Fruit fly (Drosophila melanogaster) whole organism, prepupa: ENCODE results near the gene bip1.
A peak's percentile ranks its signal among the peaks of the same experiment; 100 is the strongest.

Source experiments
- CG10631 ChIP-seq: fragments of 200-800 bp; sonication (Bioruptor generic); optimal IDR thresholded peaks from 2 replicates; lab custom pipeline; 2016; ENCODE audit warnings: missing biosample characterization, missing genetic modification characterization
- CG10669 ChIP-seq: fragments of 200-800 bp; sonication (Bioruptor generic); optimal IDR thresholded peaks from 3 replicates; lab custom pipeline; 2018; ENCODE audit warnings: missing biosample characterization, mild to moderate bottlenecking, missing genetic modification characterization, moderate library complexity
- CG11294 ChIP-seq: fragments of 200-800 bp; sonication (Bioruptor generic); IDR thresholded peaks from 2 replicates; pipeline ENCODE4 v1.3.6; 2022; ENCODE audit warnings: missing biosample characterization, missing genetic modification characterization
- CG11762 ChIP-seq: fragments of 200-800 bp; sonication (Bioruptor generic); optimal IDR thresholded peaks from 3 replicates; lab custom pipeline; 2016; ENCODE audit warnings: missing biosample characterization, missing genetic modification characterization; ENCODE audit not compliant: insufficient read depth
- CG15336 ChIP-seq: fragments of 200-800 bp; sonication (Bioruptor generic); IDR thresholded peaks from 2 replicates; pipeline ENCODE4 v1.3.6; 2022; ENCODE audit warnings: missing biosample characterization, missing genetic modification characterization
- CG1621 ChIP-seq: fragments of 200-800 bp; sonication (Bioruptor generic); optimal IDR thresholded peaks from 3 replicates; lab custom pipeline; 2018; ENCODE audit warnings: missing biosample characterization, mild to moderate bottlenecking, missing genetic modification characterization
- CG16779 ChIP-seq: fragments of 200-800 bp; sonication (Bioruptor generic); optimal IDR thresholded peaks from 3 replicates; lab custom pipeline; 2017; ENCODE audit warnings: missing biosample characterization, mild to moderate bottlenecking, missing genetic modification characterization
- CG31627 ChIP-seq: fragments of 200-800 bp; sonication (Bioruptor generic); optimal IDR thresholded peaks from 3 replicates; lab custom pipeline; 2016; ENCODE audit warnings: missing biosample characterization, missing genetic modification characterization
- CG32006 ChIP-seq: fragments of 200-800 bp; sonication (Bioruptor generic); optimal IDR thresholded peaks from 3 replicates; lab custom pipeline; 2017; ENCODE audit warnings: missing biosample characterization, mild to moderate bottlenecking, missing genetic modification characterization
- CG34406 ChIP-seq: fragments of 200-800 bp; sonication (Bioruptor generic); optimal IDR thresholded peaks from 3 replicates; lab custom pipeline; 2016; ENCODE audit warnings: missing biosample characterization, missing genetic modification characterization
- CG4318 ChIP-seq: fragments of 200-800 bp; sonication (Bioruptor generic); optimal IDR thresholded peaks from 3 replicates; lab custom pipeline; 2017; ENCODE audit warnings: missing biosample characterization, mild to moderate bottlenecking, missing genetic modification characterization
- CG6163 ChIP-seq: fragments of 200-800 bp; sonication (Bioruptor generic); IDR thresholded peaks from 3 replicates; pipeline ENCODE4 v1.3.6; 2022; ENCODE audit warnings: missing biosample characterization, missing genetic modification characterization
- CG6276 ChIP-seq: fragments of 200-800 bp; sonication (Bioruptor generic); optimal IDR thresholded peaks from 2 replicates; lab custom pipeline; 2017; ENCODE audit warnings: missing biosample characterization, mild to moderate bottlenecking, missing genetic modification characterization
- CG6792 ChIP-seq: fragments of 200-800 bp; sonication (Bioruptor generic); optimal IDR thresholded peaks from 3 replicates; lab custom pipeline; 2016; ENCODE audit warnings: missing biosample characterization, missing genetic modification characterization
- CG6808 ChIP-seq: fragments of 200-800 bp; sonication (Bioruptor generic); optimal IDR thresholded peaks from 3 replicates; lab custom pipeline; 2017; ENCODE audit warnings: missing biosample characterization, missing genetic modification characterization, mild to moderate bottlenecking, moderate library complexity, missing genetic modification reagents
- CG6854 ChIP-seq: fragments of 200-800 bp; sonication (Bioruptor generic); optimal IDR thresholded peaks from 2 replicates; lab custom pipeline; 2017; ENCODE audit warnings: missing biosample characterization, mild to moderate bottlenecking, missing genetic modification characterization
- CG7368 ChIP-seq: fragments of 200-800 bp; sonication (Bioruptor generic); optimal IDR thresholded peaks from 3 replicates; lab custom pipeline; 2016; ENCODE audit warnings: missing biosample characterization, missing genetic modification characterization
- CG8119 ChIP-seq: fragments of 200-800 bp; sonication (Bioruptor generic); IDR thresholded peaks from 3 replicates; pipeline ENCODE4 v1.3.6; 2022; ENCODE audit warnings: missing biosample characterization, missing genetic modification characterization
- CG8319 ChIP-seq: fragments of 200-800 bp; sonication (Bioruptor generic); optimal IDR thresholded peaks from 3 replicates; lab custom pipeline; 2016; ENCODE audit warnings: missing biosample characterization, missing genetic modification characterization
- CG9139 ChIP-seq: fragments of 200-800 bp; sonication (Bioruptor generic); optimal IDR thresholded peaks from 3 replicates; lab custom pipeline; 2017; ENCODE audit warnings: missing biosample characterization, mild to moderate bottlenecking, missing genetic modification characterization
- Eip75B ChIP-seq: fragments of 200-800 bp; sonication (Bioruptor generic); optimal IDR thresholded peaks from 3 replicates; lab custom pipeline; 2016; ENCODE audit warnings: missing biosample characterization, missing genetic modification characterization
- Eip93F ChIP-seq: fragments of 200-800 bp; sonication (Bioruptor generic); optimal IDR thresholded peaks from 2 replicates; lab custom pipeline; 2016; ENCODE audit warnings: missing biosample characterization, mild to moderate bottlenecking, missing genetic modification characterization
- Ets21C ChIP-seq: fragments of 200-800 bp; sonication (Bioruptor generic); optimal IDR thresholded peaks from 3 replicates; lab custom pipeline; 2016; ENCODE audit warnings: missing biosample characterization, missing genetic modification characterization
- Ets96B ChIP-seq: fragments of 200-800 bp; optimal IDR thresholded peaks from 2 replicates; lab custom pipeline; 2019; ENCODE audit warnings: missing biosample characterization, mild to moderate bottlenecking, missing genetic modification characterization, moderate library complexity
- Gug ChIP-seq: fragments of 200-800 bp; sonication (Bioruptor generic); IDR thresholded peaks from 2 replicates; pipeline ENCODE4 v1.3.6; 2022; ENCODE audit warnings: missing biosample characterization, missing genetic modification characterization
- Hr38 ChIP-seq: sonication (Bioruptor generic); optimal IDR thresholded peaks from 2 replicates; lab custom pipeline; 2016; ENCODE audit warnings: missing biosample characterization, missing genetic modification characterization
- Hr39 ChIP-seq: fragments of 200-800 bp; sonication (Bioruptor generic); optimal IDR thresholded peaks from 2 replicates; lab custom pipeline; 2016; ENCODE audit warnings: missing biosample characterization, missing genetic modification characterization
- Hr4 ChIP-seq: fragments of 200-800 bp; sonication (Bioruptor generic); optimal IDR thresholded peaks from 3 replicates; lab custom pipeline; 2016; ENCODE audit warnings: missing biosample characterization, missing genetic modification characterization
- Lpt ChIP-seq: fragments of 200-800 bp; sonication (Bioruptor generic); optimal IDR thresholded peaks from 3 replicates; lab custom pipeline; 2016; ENCODE audit warnings: missing biosample characterization, missing genetic modification characterization
- Met ChIP-seq: fragments of 200-800 bp; sonication (Bioruptor generic); optimal IDR thresholded peaks from 3 replicates; lab custom pipeline; 2016; ENCODE audit warnings: missing biosample characterization, missing genetic modification characterization
- OdsH ChIP-seq: fragments of 200-800 bp; sonication (Bioruptor generic); optimal IDR thresholded peaks from 3 replicates; lab custom pipeline; 2016; ENCODE audit warnings: missing biosample characterization, missing genetic modification characterization
- Smox ChIP-seq: fragments of 200-800 bp; sonication (Bioruptor generic); optimal IDR thresholded peaks from 3 replicates; lab custom pipeline; 2016; ENCODE audit warnings: missing biosample characterization, missing genetic modification characterization
- Sox102F ChIP-seq: fragments of 200-800 bp; sonication (Bioruptor generic); optimal IDR thresholded peaks from 2 replicates; lab custom pipeline; 2016; ENCODE audit warnings: missing biosample characterization, mild to moderate bottlenecking, missing genetic modification characterization
- Sox14 ChIP-seq: fragments of 200-800 bp; sonication (Bioruptor generic); optimal IDR thresholded peaks from 3 replicates; lab custom pipeline; 2016; ENCODE audit warnings: missing biosample characterization, missing genetic modification characterization
- Sox15 ChIP-seq: fragments of 200-800 bp; sonication (Bioruptor generic); optimal IDR thresholded peaks from 3 replicates; lab custom pipeline; 2016; ENCODE audit warnings: missing biosample characterization, missing genetic modification characterization
- achi ChIP-seq: fragments of 200-800 bp; sonication (Bioruptor generic); optimal IDR thresholded peaks from 3 replicates; lab custom pipeline; 2016; ENCODE audit warnings: missing biosample characterization, missing genetic modification characterization
- acj6 ChIP-seq: fragments of 200-800 bp; sonication (Bioruptor generic); optimal IDR thresholded peaks from 3 replicates; lab custom pipeline; 2016; ENCODE audit warnings: missing biosample characterization, missing genetic modification characterization
- cyc ChIP-seq: fragments of 200-800 bp; sonication (Bioruptor generic); optimal IDR thresholded peaks from 3 replicates; lab custom pipeline; 2016; ENCODE audit warnings: missing biosample characterization, missing genetic modification characterization
- dac ChIP-seq: fragments of 200-800 bp; sonication (Bioruptor generic); optimal IDR thresholded peaks from 2 replicates; lab custom pipeline; 2017; ENCODE audit warnings: missing biosample characterization, mild to moderate bottlenecking, missing genetic modification characterization
- eg ChIP-seq: fragments of 200-800 bp; sonication (Bioruptor generic); IDR thresholded peaks from 3 replicates; pipeline ENCODE4 v1.3.6; 2022; ENCODE audit warnings: missing biosample characterization, missing genetic modification characterization
- esn ChIP-seq: fragments of 200-800 bp; sonication (Bioruptor generic); optimal IDR thresholded peaks from 2 replicates; lab custom pipeline; 2016; ENCODE audit warnings: missing biosample characterization, mild to moderate bottlenecking, missing genetic modification characterization, moderate library complexity
- fd59A ChIP-seq: fragments of 200-800 bp; sonication (Bioruptor generic); optimal IDR thresholded peaks from 2 replicates; lab custom pipeline; 2017; ENCODE audit warnings: missing biosample characterization, mild to moderate bottlenecking, missing genetic modification characterization, missing genetic modification reagents
- fd85E ChIP-seq: fragments of 200-800 bp; sonication (Bioruptor generic); optimal IDR thresholded peaks from 3 replicates; lab custom pipeline; 2016; ENCODE audit warnings: missing biosample characterization, missing genetic modification characterization
- fkh ChIP-seq: fragments of 200-800 bp; sonication (Bioruptor generic); optimal IDR thresholded peaks from 3 replicates; lab custom pipeline; 2017; ENCODE audit warnings: missing biosample characterization, mild to moderate bottlenecking, missing genetic modification characterization, moderate library complexity
- lz ChIP-seq: fragments of 200-800 bp; sonication (Bioruptor generic); optimal IDR thresholded peaks from 3 replicates; lab custom pipeline; 2016; ENCODE audit warnings: missing biosample characterization, missing genetic modification characterization
- net ChIP-seq: fragments of 200-800 bp; sonication (Bioruptor generic); optimal IDR thresholded peaks from 3 replicates; lab custom pipeline; 2016; ENCODE audit warnings: missing biosample characterization, missing genetic modification characterization
- salr ChIP-seq, 2 experiments: fragments of 200-800 bp; sonication (Bioruptor generic); optimal IDR thresholded peaks; 3 replicates each; lab custom pipeline; 2016 to 2018; ENCODE audit warnings: missing biosample characterization in 2 of 2, missing genetic modification characterization in 2 of 2, mild to moderate bottlenecking in 1 of 2
- svp ChIP-seq: fragments of 200-800 bp; sonication (Bioruptor generic); peaks from one replicate; lab custom pipeline; 2016; ENCODE audit warnings: missing biosample characterization, missing genetic modification characterization
- topi ChIP-seq: fragments of 200-800 bp; sonication (Bioruptor generic); optimal IDR thresholded peaks from 3 replicates; lab custom pipeline; 2016; ENCODE audit warnings: missing biosample characterization, missing genetic modification characterization
- vri ChIP-seq: fragments of 200-800 bp; sonication (Bioruptor generic); optimal IDR thresholded peaks from 3 replicates; lab custom pipeline; 2016; ENCODE audit warnings: missing biosample characterization, mild to moderate bottlenecking, missing genetic modification characterization

The bip1 gene

DNA sequence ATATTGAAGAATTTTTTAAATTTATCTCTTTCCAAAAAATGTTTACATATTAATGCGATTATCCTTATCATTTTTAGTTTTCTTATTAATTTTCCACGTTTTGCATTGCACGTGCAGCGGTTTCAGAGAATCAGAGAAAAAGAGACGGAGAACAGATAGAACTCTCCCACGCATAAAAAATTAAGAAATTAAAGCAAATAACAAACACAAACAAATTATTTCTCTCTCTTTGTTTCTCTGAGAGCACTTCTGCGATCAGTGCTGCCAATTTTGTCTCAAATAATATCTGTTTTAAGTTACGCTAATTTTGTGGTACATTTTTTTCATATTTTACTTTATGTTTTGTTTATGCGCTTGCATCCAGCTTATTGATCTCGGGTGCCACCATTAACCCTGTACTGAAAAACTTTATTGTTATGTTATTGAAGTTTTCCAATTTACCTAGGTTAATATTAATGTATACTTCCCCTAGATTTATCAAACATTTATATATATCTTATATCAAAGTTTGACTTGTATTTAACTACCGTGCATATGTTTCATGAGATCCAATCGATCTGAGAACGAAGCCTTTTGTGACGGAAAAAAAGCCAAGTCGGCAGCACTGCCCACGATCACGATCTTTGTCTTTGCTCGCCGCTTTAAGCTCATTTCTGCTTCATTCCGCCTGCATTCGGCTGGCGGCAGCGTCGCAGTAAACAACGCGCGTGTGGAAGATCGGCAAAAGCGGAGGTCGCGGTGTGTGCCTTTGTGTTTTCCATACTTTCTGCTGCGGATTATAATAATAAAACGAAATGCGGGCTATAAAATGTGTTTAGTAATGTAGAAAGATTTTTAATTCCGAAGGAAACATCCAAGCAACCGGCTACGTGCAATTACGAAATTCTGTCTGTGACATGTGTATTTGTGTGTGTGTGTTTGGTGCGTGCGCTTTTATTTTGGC is 5.0 kb upstream of the bip1 start, which contains the start of gene Sarm:
TSS of gene Sarm (plus strand) at position 661 of the 943 bp plus-strand sequence.
- TF ChIP-seq CG6163 (GFP tag; lab: Robert Waterston, UW): peak; percentile 39; the same call in 1 of the 3 replicates
- TF ChIP-seq Sox14 (GFP tag; lab: Kevin White, UChicago): peak; percentile 81
- no peak for TF ChIP-seq CG4318 (GFP tag; lab: Kevin White, UChicago)
- TF ChIP-seq OdsH (GFP tag; lab: Kevin White, UChicago): peak; percentile 38
- TF ChIP-seq svp: peak; percentile 91
- no peak for TF ChIP-seq CG8319
- TF ChIP-seq CG11294 (GFP tag; lab: Robert Waterston, UW): no peak
- peak; percentile 24 for TF ChIP-seq Lpt (GFP tag; lab: Kevin White, UChicago)
- peak; percentile 57 for TF ChIP-seq CG6792
- peak; percentile 40 for TF ChIP-seq Ets96B (tag; lab: Kevin White, UChicago)
- TF ChIP-seq cyc: peak; percentile 9
- peak; percentile 7 for TF ChIP-seq fd85E
- peak; percentile 61 for TF ChIP-seq Hr4 (GFP tag; lab: Kevin White, UChicago)
- peak; percentile 10 for TF ChIP-seq Sox15 (GFP tag; lab: Kevin White, UChicago)
- peak; percentile 28 for TF ChIP-seq CG6854 (GFP tag; lab: Kevin White, UChicago)
- TF ChIP-seq CG9139: peak; percentile 14
- TF ChIP-seq salr (GFP tag; optimal IDR thresholded peaks at IDR 0.05; lab: Kevin White, UChicago): peak in 1 of 2 experiments; percentile 62
- peak; percentile 43 for TF ChIP-seq CG10631 (GFP tag; lab: Kevin White, UChicago)
- no peak for TF ChIP-seq Gug (GFP tag; lab: Robert Waterston, UW)
- TF ChIP-seq dac (GFP tag; lab: Kevin White, UChicago): no peak
- TF ChIP-seq fd59A (GFP tag; lab: Kevin White, UChicago): peak; percentile 37
- no peak; the same call in 2 of the 3 replicates for TF ChIP-seq eg
- TF ChIP-seq CG16779 (tag; lab: Kevin White, UChicago): peak; percentile 58
- peak; percentile 57 for TF ChIP-seq lz (GFP tag; lab: Kevin White, UChicago)
- peak; percentile 68 for TF ChIP-seq CG6808 (GFP tag; lab: Kevin White, UChicago)
- TF ChIP-seq Smox (GFP tag; lab: Kevin White, UChicago): peak; percentile 66
- TF ChIP-seq Sox102F (GFP tag; lab: Kevin White, UChicago): peak; percentile 68
- no peak for TF ChIP-seq CG1621 (tag; lab: Kevin White, UChicago)
- peak; percentile 81 for TF ChIP-seq Met (GFP tag; lab: Kevin White, UChicago)
- TF ChIP-seq Eip75B: peak; percentile 70
- peak; percentile 55 for TF ChIP-seq acj6
- TF ChIP-seq CG7368 (GFP tag; lab: Kevin White, UChicago): peak; percentile 26
- peak; percentile 46; the same call in 2 of the 3 replicates for TF ChIP-seq CG8119 (GFP tag; lab: Robert Waterston, UW)
- TF ChIP-seq CG6276: peak; percentile 66
- no peak for TF ChIP-seq Ets21C (GFP tag; lab: Kevin White, UChicago)
- TF ChIP-seq net (GFP tag; lab: Kevin White, UChicago): peak; percentile 55
- TF ChIP-seq achi: peak; percentile 61
- TF ChIP-seq fkh (GFP tag; lab: Kevin White, UChicago): peak; percentile 8
- peak; percentile 58 for TF ChIP-seq CG31627 (GFP tag; lab: Kevin White, UChicago)
- peak; percentile 38 for TF ChIP-seq topi
- TF ChIP-seq vri (GFP tag; lab: Kevin White, UChicago): peak; percentile 59
- TF ChIP-seq CG32006 (GFP tag; lab: Kevin White, UChicago): peak; percentile 68
- TF ChIP-seq Hr38 (GFP tag; lab: Kevin White, UChicago): no peak
- TF ChIP-seq CG11762 (GFP tag; lab: Kevin White, UChicago): peak; percentile 34
- no peak for TF ChIP-seq CG15336
- peak; percentile 34 for TF ChIP-seq Hr39
- TF ChIP-seq esn (GFP tag; lab: Kevin White, UChicago): peak; percentile 75
- TF ChIP-seq CG10669 (GFP tag; lab: Kevin White, UChicago): peak; percentile 9
- TF ChIP-seq CG34406 (GFP tag; lab: Kevin White, UChicago): peak; percentile 59
- TF ChIP-seq Eip93F (GFP tag; lab: Kevin White, UChicago): peak; percentile 48
